Worm (Caenorhabditis elegans) whole organism, L1 larva: ENCODE data around the gene ccdc-55.
A peak's percentile ranks its signal among the peaks of the same experiment; 100 is the strongest.

Experiments used
- C16A3.4 ChIP-seq: fragments of 150-350 bp; optimal IDR thresholded peaks from 2 replicates; lab custom pipeline; 2014; ENCODE audit warnings: missing biosample characterization, missing genetic modification characterization
- C34B4.2 ChIP-seq: sonication (generic microtip); optimal IDR thresholded peaks from 2 replicates; lab custom pipeline; 2017; ENCODE audit warnings: mild to moderate bottlenecking, missing genetic modification characterization, missing compliant biosample characterization
- alr-1 ChIP-seq: fragments of 200-800 bp; sonication (Bioruptor generic); optimal IDR thresholded peaks from 2 replicates; lab custom pipeline; 2018; ENCODE audit warnings: borderline replicate concordance, mild to moderate bottlenecking, missing genetic modification characterization, missing compliant biosample characterization
- aly-2 ChIP-seq: fragments of 150-350 bp; optimal IDR thresholded peaks from 2 replicates; lab custom pipeline; 2014; ENCODE audit warnings: missing biosample characterization, missing genetic modification characterization
- ama-1 ChIP-seq: fragments of 150-350 bp; optimal IDR thresholded peaks from 2 replicates; lab custom pipeline; 2014
- ceh-82 ChIP-seq, 3 experiments: fragments of 150-350 bp in 1 of 3; sonication (generic microtip) in 2 of 3; optimal IDR thresholded peaks; 2 replicates each; lab custom pipeline; 2014 to 2017; ENCODE audit warnings: missing biosample characterization in 3 of 3, missing genetic modification characterization in 3 of 3
- ceh-88 ChIP-seq: fragments of 200-800 bp; sonication (Bioruptor generic); IDR thresholded peaks from 2 replicates; pipeline ENCODE4 v1.3.6; 2022; ENCODE audit warnings: missing genetic modification characterization, missing compliant biosample characterization
- ceh-90 ChIP-seq: sonication (generic microtip); optimal IDR thresholded peaks from 2 replicates; lab custom pipeline; 2016; ENCODE audit warnings: missing genetic modification characterization, missing compliant biosample characterization
- ces-1 ChIP-seq: fragments of 150-350 bp; optimal IDR thresholded peaks from 2 replicates; lab custom pipeline; 2014; ENCODE audit warnings: missing biosample characterization, missing genetic modification reagents, missing genetic modification characterization
- efl-1 ChIP-seq, 4 experiments: fragments of 150-350 bp; optimal IDR thresholded peaks in 3 of 4; peaks in 1 of 4; 1 replicate in 1 of 4; 2 replicates in 3 of 4; lab custom pipeline; 2014; ENCODE audit warnings: missing biosample characterization in 2 of 4, missing genetic modification characterization in 2 of 4, missing genetic modification reagents in 2 of 4
- efl-3 ChIP-seq: fragments of 200-800 bp; sonication (Bioruptor generic); optimal IDR thresholded peaks from 2 replicates; lab custom pipeline; 2018; ENCODE audit warnings: mild to moderate bottlenecking, missing genetic modification characterization, missing compliant biosample characterization
- elt-3 ChIP-seq, 6 experiments: fragments of 150-350 bp in 1 of 6; sonication (generic microtip); optimal IDR thresholded peaks; 2 replicates each; lab custom pipeline; 2017 to 2018; ENCODE audit warnings: missing biosample characterization in 6 of 6, missing genetic modification characterization in 6 of 6, inconsistent platforms in 1 of 6
- hlh-4 ChIP-seq: sonication (generic microtip); optimal IDR thresholded peaks from 2 replicates; lab custom pipeline; 2016; ENCODE audit warnings: mild to moderate bottlenecking, missing genetic modification characterization, missing compliant biosample characterization
- irx-1 ChIP-seq: sonication (generic microtip); optimal IDR thresholded peaks from 2 replicates; lab custom pipeline; 2016; ENCODE audit warnings: missing genetic modification characterization, missing compliant biosample characterization
- isw-1 ChIP-seq: fragments of 200-800 bp; sonication (Bioruptor generic); IDR thresholded peaks from 2 replicates; pipeline ENCODE4 v1.3.6; 2022; ENCODE audit warnings: missing genetic modification characterization, missing compliant biosample characterization
- jun-1 ChIP-seq: fragments of 150-350 bp; optimal IDR thresholded peaks from 2 replicates; lab custom pipeline; 2014; ENCODE audit warnings: missing biosample characterization, missing genetic modification reagents, missing genetic modification characterization
- lin-15B ChIP-seq: fragments of 150-350 bp; sonication (generic microtip); optimal IDR thresholded peaks from 3 replicates; lab custom pipeline; 2014; ENCODE audit warnings: missing biosample characterization, missing genetic modification characterization
- mef-2 ChIP-seq: fragments of 150-350 bp; optimal IDR thresholded peaks from 2 replicates; lab custom pipeline; 2014; ENCODE audit warnings: missing biosample characterization, missing genetic modification characterization
- mep-1 ChIP-seq: fragments of 150-350 bp; optimal IDR thresholded peaks from 2 replicates; lab custom pipeline; 2014; ENCODE audit warnings: missing biosample characterization, missing genetic modification characterization
- nhr-11 ChIP-seq: fragments of 150-350 bp; optimal IDR thresholded peaks from 2 replicates; lab custom pipeline; 2014; ENCODE audit warnings: missing biosample characterization, missing genetic modification characterization
- nhr-71 ChIP-seq: sonication (generic microtip); optimal IDR thresholded peaks from 2 replicates; lab custom pipeline; 2016; ENCODE audit warnings: mild to moderate bottlenecking, missing genetic modification characterization, moderate library complexity, missing compliant biosample characterization
- nhr-76 ChIP-seq: sonication (generic microtip); optimal IDR thresholded peaks from 2 replicates; lab custom pipeline; 2017; ENCODE audit warnings: missing biosample characterization, missing genetic modification characterization
- nhr-85 ChIP-seq: sonication (generic microtip); peaks from one replicate; lab custom pipeline; 2016; ENCODE audit warnings: missing genetic modification characterization, inconsistent platforms, missing compliant biosample characterization
- nhr-90 ChIP-seq: sonication (generic microtip); optimal IDR thresholded peaks from 2 replicates; lab custom pipeline; 2016; ENCODE audit warnings: mild to moderate bottlenecking, missing genetic modification characterization, missing compliant biosample characterization; ENCODE audit not compliant: poor library complexity
- pag-3 ChIP-seq: sonication (generic microtip); optimal IDR thresholded peaks from 2 replicates; lab custom pipeline; 2017; ENCODE audit warnings: missing genetic modification characterization, mild to moderate bottlenecking, missing compliant biosample characterization, antibody characterized with exemption, borderline replicate concordance; ENCODE audit not compliant: insufficient read depth
- pax-3 ChIP-seq: fragments of 200-800 bp; sonication (Bioruptor generic); optimal IDR thresholded peaks from 2 replicates; lab custom pipeline; 2018; ENCODE audit warnings: mild to moderate bottlenecking, missing genetic modification characterization, moderate library complexity, missing compliant biosample characterization
- skn-1 ChIP-seq: fragments of 150-350 bp; optimal IDR thresholded peaks from 2 replicates; lab custom pipeline; 2014; ENCODE audit warnings: missing biosample characterization, missing genetic modification characterization
- sox-4 ChIP-seq: sonication (generic microtip); optimal IDR thresholded peaks from 2 replicates; lab custom pipeline; 2016; ENCODE audit warnings: missing genetic modification characterization, missing compliant biosample characterization
- tbx-2 ChIP-seq: sonication (generic microtip); optimal IDR thresholded peaks from 2 replicates; lab custom pipeline; 2016; ENCODE audit warnings: missing genetic modification characterization, missing compliant biosample characterization
- unc-130 ChIP-seq: fragments of 150-350 bp; optimal IDR thresholded peaks from 2 replicates; lab custom pipeline; 2017; ENCODE audit warnings: missing biosample characterization, missing genetic modification characterization, inconsistent platforms
- vab-15 ChIP-seq: sonication (generic microtip); optimal IDR thresholded peaks from 2 replicates; lab custom pipeline; 2017; ENCODE audit warnings: missing genotype, mild to moderate bottlenecking, missing genetic modification characterization, missing compliant biosample characterization
- zip-4 ChIP-seq: fragments of 200-800 bp; sonication (Bioruptor generic); optimal IDR thresholded peaks from 2 replicates; lab custom pipeline; 2018; ENCODE audit warnings: mild to moderate bottlenecking, missing genetic modification characterization, moderate library complexity, missing compliant biosample characterization
- ztf-4 ChIP-seq: fragments of 150-350 bp; optimal IDR thresholded peaks from 2 replicates; lab custom pipeline; 2014; ENCODE audit warnings: missing biosample characterization, missing genetic modification characterization

The ccdc-55 gene

ce11 chrIII:4157298-4157697 lies 11.3 kb downstream of the ccdc-55 start, which contains the start of gene C16C10.9:
TSS of gene C16C10.9 (minus strand) at chrIII:4157398.
- TF ChIP-seq ama-1 (lab: Kevin White, UChicago) (no peak), irx-1 (tag; lab: Kevin White, UChicago) (no peak), ces-1 (GFP tag; lab: Kevin White, UChicago) (no peak), mep-1 (tag; lab: Kevin White, UChicago) (no peak), skn-1 (no peak), ceh-82 (tag; optimal IDR thresholded peaks at IDR 0.05; lab: Kevin White, UChicago) (no peak), C16A3.4 (no peak), pag-3 (no peak), zip-4 (GFP tag; lab: Kevin White, UChicago) (no peak), vab-15 (no peak), lin-15B (tag; lab: Kevin White, UChicago) (no peak), jun-1 (no peak), ceh-88 (GFP tag; lab: Robert Waterston, UW) (no peak), nhr-11 (tag; lab: Kevin White, UChicago) (no peak), alr-1 (tag; lab: Kevin White, UChicago) (no peak), hlh-4 (tag; lab: Kevin White, UChicago) (no peak), aly-2 (tag; lab: Kevin White, UChicago) (no peak), sox-4 (tag; lab: Kevin White, UChicago) (no peak), ceh-90 (tag; lab: Kevin White, UChicago) (no peak)

- TF ChIP-seq efl-3 (GFP tag; lab: Kevin White, UChicago) (no peak), mef-2 (tag; lab: Kevin White, UChicago) (no peak), C34B4.2 (tag; lab: Kevin White, UChicago) (no peak), vab-15 (no peak), nhr-85 (tag; lab: Kevin White, UChicago) (no peak)
These were observed 15.3 kb downstream of the ccdc-55 start, which contains the start of gene glod-4 for ce11 chrIII:4153299-4153698. TSS of gene glod-4 (plus strand) at chrIII:4153599.

- TF ChIP-seq ama-1 (lab: Kevin White, UChicago), result peak; percentile 4
- TF ChIP-seq isw-1 (GFP tag; lab: Robert Waterston, UW), result no peak
- TF ChIP-seq efl-1 (optimal IDR thresholded peaks at IDR 0.05; lab: Kevin White, UChicago), result no peak
- TF ChIP-seq efl-1 (GFP tag; optimal IDR thresholded peaks at IDR 0.05 in 1 of 2; lab: Kevin White, UChicago), result peak in 1 of 2 experiments; percentile 62
- TF ChIP-seq nhr-76 (tag; lab: Kevin White, UChicago), result no peak
- no peak for TF ChIP-seq elt-3 (tag; optimal IDR thresholded peaks at IDR 0.05; lab: Kevin White, UChicago)
- TF ChIP-seq ztf-4 (tag; lab: Kevin White, UChicago), result no peak
- no peak for TF ChIP-seq nhr-90
- TF ChIP-seq, all 84 proteins: peak for 2
These were observed 15.7 kb downstream of the ccdc-55 start for ce11 chrIII:4152828-4153227.

ce11 chrIII:4152309-4152708 lies 16.3 kb downstream of the ccdc-55 start:
- TF ChIP-seq ceh-90 (tag; lab: Kevin White, UChicago), result no peak
- TF ChIP-seq C16A3.4, result no peak
- TF ChIP-seq nhr-71 (tag; lab: Kevin White, UChicago), result no peak
- no peak for TF ChIP-seq ces-1 (GFP tag; lab: Kevin White, UChicago)
- TF ChIP-seq sox-4 (tag; lab: Kevin White, UChicago), result no peak
- TF ChIP-seq tbx-2, result no peak
- no peak for TF ChIP-seq pag-3
- TF ChIP-seq efl-3 (GFP tag; lab: Kevin White, UChicago), result no peak
- TF ChIP-seq mef-2 (tag; lab: Kevin White, UChicago), result no peak
- no peak for TF ChIP-seq irx-1 (tag; lab: Kevin White, UChicago)
- TF ChIP-seq alr-1 (tag; lab: Kevin White, UChicago), result no peak
- no peak for TF ChIP-seq nhr-90
- TF ChIP-seq pax-3, result no peak

- TF ChIP-seq unc-130 (tag; lab: Kevin White, UChicago), result no peak
- no peak for TF ChIP-seq sox-4 (tag; lab: Kevin White, UChicago)
- TF ChIP-seq nhr-85 (tag; lab: Kevin White, UChicago), result peak; percentile 37
- TF ChIP-seq zip-4 (GFP tag; lab: Kevin White, UChicago), result peak; percentile 26
- peak; percentile 28; the same call in 1 of the 2 replicates for TF ChIP-seq ceh-88 (GFP tag; lab: Robert Waterston, UW)
- peak; percentile 57 for TF ChIP-seq skn-1
- TF ChIP-seq mep-1 (tag; lab: Kevin White, UChicago), result peak; percentile 39
- TF ChIP-seq efl-1 (optimal IDR thresholded peaks at IDR 0.05; lab: Kevin White, UChicago), result peak in 1 of 2 experiments; percentile 3
- TF ChIP-seq efl-1 (GFP tag; optimal IDR thresholded peaks at IDR 0.05 in 1 of 2; lab: Kevin White, UChicago), result no peak
- no peak for TF ChIP-seq pag-3
- TF ChIP-seq nhr-71 (tag; lab: Kevin White, UChicago), result peak; percentile 18
- TF ChIP-seq tbx-2, result no peak
These were observed 16.9 kb downstream of the ccdc-55 start, which contains the start of the genes wht-3 and har-1 for ce11 chrIII:4151548-4152104. TSS of gene wht-3 (minus strand) at chrIII:4151598. TSS of gene har-1 (plus strand) at chrIII:4152054.
